Worm (Caenorhabditis elegans) whole organism, young adult: ENCODE measurements around the gene ephx-1.

Experiments used
- B0336.3 ChIP-seq: fragments of 200-800 bp; sonication (Bioruptor generic); IDR thresholded peaks from 2 replicates; pipeline ENCODE4 v1.3.6; 2022; ENCODE audit warnings: missing genetic modification characterization, missing compliant biosample characterization
- F52B5.7 ChIP-seq: sonication (generic microtip); optimal IDR thresholded peaks from 2 replicates; lab custom pipeline; 2016; ENCODE audit warnings: mild to moderate bottlenecking, missing genetic modification characterization, missing compliant biosample characterization
- F57C9.4 ChIP-seq: sonication (generic microtip); optimal IDR thresholded peaks from 2 replicates; lab custom pipeline; 2017; ENCODE audit warnings: mild to moderate bottlenecking, missing genetic modification characterization, missing compliant biosample characterization
- T07F8.4 ChIP-seq: sonication (generic microtip); optimal IDR thresholded peaks from 2 replicates; lab custom pipeline; 2016; ENCODE audit warnings: mild to moderate bottlenecking, missing genetic modification characterization, moderate library complexity, missing compliant biosample characterization
- T26A5.8 ChIP-seq: sonication (generic microtip); optimal IDR thresholded peaks from 2 replicates; lab custom pipeline; 2016; ENCODE audit warnings: missing genetic modification characterization, missing compliant biosample characterization
- Y67H2A.10 ChIP-seq: fragments of 200-800 bp; sonication (Bioruptor generic); conservative IDR thresholded peaks from 2 replicates; pipeline ENCODE4 v1.3.6; 2022; ENCODE audit warnings: missing genetic modification reagents, missing genetic modification characterization, missing compliant biosample characterization
- ZK185.1 ChIP-seq: sonication (generic microtip); optimal IDR thresholded peaks from 2 replicates; lab custom pipeline; 2016; ENCODE audit warnings: mild to moderate bottlenecking, missing genetic modification characterization, missing compliant biosample characterization; ENCODE audit not compliant: poor library complexity, severe bottlenecking
- aptf-2 ChIP-seq: fragments of 200-800 bp; sonication (Bioruptor generic); conservative IDR thresholded peaks from 2 replicates; pipeline ENCODE4 v1.3.6; 2022; ENCODE audit warnings: missing genetic modification reagents, missing genetic modification characterization, missing compliant biosample characterization
- atf-7 ChIP-seq: sonication (generic microtip); optimal IDR thresholded peaks from 2 replicates; lab custom pipeline; 2017; ENCODE audit warnings: mild to moderate bottlenecking, missing genetic modification characterization, missing compliant biosample characterization
- attf-6 ChIP-seq: fragments of 200-800 bp; sonication (Bioruptor generic); IDR thresholded peaks from 2 replicates; pipeline ENCODE4 v1.3.6; 2022; ENCODE audit warnings: missing genetic modification reagents, missing genetic modification characterization, missing compliant biosample characterization
- cebp-2 ChIP-seq: fragments of 200-800 bp; sonication (Bioruptor generic); IDR thresholded peaks from 2 replicates; pipeline ENCODE4 v1.3.6; 2022; ENCODE audit warnings: missing genetic modification characterization, missing compliant biosample characterization
- ceh-27 ChIP-seq: fragments of 200-800 bp; sonication (Bioruptor generic); optimal IDR thresholded peaks from 2 replicates; lab custom pipeline; 2018; ENCODE audit warnings: mild to moderate bottlenecking, missing genetic modification characterization, moderate library complexity, missing compliant biosample characterization
- ceh-58 ChIP-seq: fragments of 200-800 bp; sonication (Bioruptor generic); IDR thresholded peaks from 2 replicates; pipeline ENCODE4 v1.3.6; 2022; ENCODE audit warnings: missing genetic modification characterization, missing compliant biosample characterization
- ceh-91 ChIP-seq: fragments of 200-800 bp; sonication (Bioruptor generic); IDR thresholded peaks from 2 replicates; pipeline ENCODE4 v1.3.6; 2022; ENCODE audit warnings: missing genetic modification reagents, missing genetic modification characterization, missing compliant biosample characterization
- efl-1 ChIP-seq: fragments of 150-350 bp; optimal IDR thresholded peaks from 2 replicates; lab custom pipeline; 2014; ENCODE audit warnings: missing biosample characterization, missing genetic modification reagents, missing genetic modification characterization
- egrh-3 ChIP-seq: fragments of 200-800 bp; sonication (Bioruptor generic); IDR thresholded peaks from 2 replicates; pipeline ENCODE4 v1.3.6; 2022; ENCODE audit warnings: missing genetic modification reagents, missing genetic modification characterization, missing compliant biosample characterization
- ekl-4 ChIP-seq: fragments of 200-800 bp; sonication (Bioruptor generic); IDR thresholded peaks from 2 replicates; pipeline ENCODE4 v1.3.6; 2022; ENCODE audit warnings: missing genetic modification reagents, missing genetic modification characterization, missing compliant biosample characterization
- fkh-3 ChIP-seq: sonication (generic microtip); optimal IDR thresholded peaks from 2 replicates; lab custom pipeline; 2016; ENCODE audit warnings: mild to moderate bottlenecking, missing genetic modification characterization, missing compliant biosample characterization
- lag-1 ChIP-seq: fragments of 200-800 bp; sonication (Bioruptor generic); IDR thresholded peaks from 2 replicates; pipeline ENCODE4 v1.3.6; 2022; ENCODE audit warnings: missing genetic modification reagents, missing genetic modification characterization, missing compliant biosample characterization
- let-526 ChIP-seq: fragments of 200-800 bp; sonication (Bioruptor generic); IDR thresholded peaks from 2 replicates; pipeline ENCODE4 v1.3.6; 2022; ENCODE audit warnings: missing genetic modification reagents, missing genetic modification characterization, missing compliant biosample characterization
- lin-26 ChIP-seq: fragments of 200-800 bp; sonication (Bioruptor generic); IDR thresholded peaks from 2 replicates; pipeline ENCODE4 v1.3.6; 2022; ENCODE audit warnings: missing genetic modification reagents, missing genetic modification characterization, missing compliant biosample characterization
- lin-54 ChIP-seq: fragments of 200-800 bp; sonication (Bioruptor generic); optimal IDR thresholded peaks from 2 replicates; lab custom pipeline; 2018; ENCODE audit warnings: mild to moderate bottlenecking, missing genetic modification characterization, missing compliant biosample characterization
- lsy-27 ChIP-seq: sonication (generic microtip); optimal IDR thresholded peaks from 2 replicates; lab custom pipeline; 2017; ENCODE audit warnings: missing genetic modification characterization, mild to moderate bottlenecking, missing compliant biosample characterization, antibody characterized with exemption, missing genotype, borderline replicate concordance; ENCODE audit not compliant: insufficient read depth
- mel-28 ChIP-seq: sonication (generic microtip); optimal IDR thresholded peaks from 2 replicates; lab custom pipeline; 2016; ENCODE audit warnings: borderline replicate concordance, mild to moderate bottlenecking, missing genetic modification characterization, missing compliant biosample characterization
- nhr-179 ChIP-seq: sonication (generic microtip); optimal IDR thresholded peaks from 2 replicates; lab custom pipeline; 2016; ENCODE audit warnings: mild to moderate bottlenecking, missing genetic modification characterization, missing compliant biosample characterization
- rcor-1 ChIP-seq: fragments of 200-800 bp; sonication (Bioruptor generic); IDR thresholded peaks from 2 replicates; pipeline ENCODE4 v1.3.6; 2022; ENCODE audit warnings: missing genetic modification reagents, missing genetic modification characterization, missing compliant biosample characterization
- rec-8 ChIP-seq, 2 experiments: sonication (generic microtip); optimal IDR thresholded peaks; 2 replicates each; lab custom pipeline; 2016; ENCODE audit warnings: mild to moderate bottlenecking in 2 of 2, missing genetic modification characterization in 2 of 2, missing genetic modification reagents in 2 of 2, missing genotype in 2 of 2, missing biosample characterization in 1 of 2, missing compliant biosample characterization in 1 of 2, moderate library complexity in 1 of 2
- sea-2 ChIP-seq: fragments of 200-800 bp; sonication (Bioruptor generic); IDR thresholded peaks from 2 replicates; pipeline ENCODE4 v1.3.6; 2022; ENCODE audit warnings: missing genetic modification characterization, missing compliant biosample characterization
- snpc-1.3 ChIP-seq: sonication (generic microtip); optimal IDR thresholded peaks from 2 replicates; lab custom pipeline; 2017; ENCODE audit warnings: missing genetic modification characterization, mild to moderate bottlenecking, missing compliant biosample characterization, antibody characterized with exemption, moderate library complexity, missing genotype, missing genetic modification reagents; ENCODE audit not compliant: insufficient read depth
- unc-130 ChIP-seq: sonication (generic microtip); optimal IDR thresholded peaks from 2 replicates; lab custom pipeline; 2016; ENCODE audit warnings: missing genetic modification reagents, missing genetic modification characterization, missing compliant biosample characterization
- zfh-2 ChIP-seq: fragments of 200-800 bp; sonication (Bioruptor generic); conservative IDR thresholded peaks from 2 replicates; pipeline ENCODE4 v1.3.6; 2022; ENCODE audit warnings: missing genetic modification reagents, missing genetic modification characterization, missing compliant biosample characterization
- ztf-18 ChIP-seq: sonication (generic microtip); optimal IDR thresholded peaks from 2 replicates; lab custom pipeline; 2016; ENCODE audit warnings: missing genotype, mild to moderate bottlenecking, missing genetic modification characterization, missing compliant biosample characterization
- ztf-25 ChIP-seq: fragments of 200-800 bp; sonication (Bioruptor generic); IDR thresholded peaks from 2 replicates; pipeline ENCODE4 v1.3.6; 2022; ENCODE audit warnings: missing genetic modification reagents, missing genetic modification characterization, missing compliant biosample characterization
- ztf-26 ChIP-seq: sonication (generic microtip); optimal IDR thresholded peaks from 2 replicates; lab custom pipeline; 2017; ENCODE audit warnings: missing genetic modification characterization, missing compliant biosample characterization
- ztf-3 ChIP-seq: fragments of 200-800 bp; sonication (Bioruptor generic); optimal IDR thresholded peaks from 2 replicates; lab custom pipeline; 2018; ENCODE audit warnings: mild to moderate bottlenecking, missing genetic modification characterization, missing compliant biosample characterization

ephx-1 gene

DNA sequence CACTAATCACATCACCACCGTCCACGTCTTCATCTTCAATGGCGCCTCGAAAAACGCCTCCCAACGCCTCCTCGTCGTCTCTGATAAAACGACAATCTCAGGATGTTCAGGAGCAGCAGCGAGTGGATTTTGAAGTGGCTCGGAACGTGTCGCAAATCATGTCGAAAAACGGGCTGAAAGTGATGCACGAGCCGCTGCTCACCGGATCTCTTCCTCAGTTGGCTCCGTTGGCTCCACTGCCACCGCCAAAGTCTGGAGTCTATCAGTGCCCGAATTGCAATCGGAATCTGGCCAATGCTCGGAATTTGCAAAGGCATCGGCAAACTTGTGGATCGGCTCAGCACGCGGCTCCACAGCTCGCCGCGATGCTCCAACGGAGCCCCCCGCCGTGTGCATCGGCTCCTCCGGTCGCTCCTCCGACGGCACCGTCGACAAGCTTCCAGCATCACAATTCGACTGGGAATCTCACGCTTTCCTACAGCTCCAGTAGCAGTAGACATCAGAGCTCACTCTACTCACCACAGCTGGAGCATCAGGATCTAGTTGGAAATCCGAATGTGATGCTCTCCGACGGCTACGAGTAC, 40.3 kb upstream of the ephx-1 start (continued):
- TF ChIP-seq atf-7 (no peak), ztf-26 (no peak), Y67H2A.10 (GFP tag; lab: Robert Waterston, UW) (no peak), aptf-2 (GFP tag; lab: Robert Waterston, UW) (no peak), lin-54 (GFP tag; lab: Kevin White, UChicago) (no peak), cebp-2 (GFP tag; lab: Robert Waterston, UW) (no peak), sea-2 (GFP tag; lab: Robert Waterston, UW) (peak; percentile 11; the same call in 1 of the 2 replicates), efl-1 (no peak), ztf-18 (tag; lab: Kevin White, UChicago) (no peak), lag-1 (GFP tag; lab: Robert Waterston, UW) (no peak), T07F8.4 (no peak), ceh-91 (no peak), lin-26 (0 out of 2 replicates have a peak, but pooled peaks have one; percentile 32), unc-130 (GFP tag; lab: Kevin White, UChicago) (no peak), let-526 (no peak), ztf-3 (GFP tag; lab: Kevin White, UChicago) (no peak), rec-8 (tag; optimal IDR thresholded peaks at IDR 0.05; lab: Kevin White, UChicago) (no peak), ekl-4 (GFP tag; lab: Robert Waterston, UW) (no peak), ceh-58 (no peak), B0336.3 (GFP tag; lab: Robert Waterston, UW) (no peak), T26A5.8 (tag; lab: Kevin White, UChicago) (no peak), ztf-25 (no peak)

- no peak for TF ChIP-seq fkh-3 (tag; lab: Kevin White, UChicago)
- no peak for TF ChIP-seq rcor-1 (GFP tag; lab: Robert Waterston, UW)
- no peak for TF ChIP-seq attf-6 (GFP tag; lab: Robert Waterston, UW)
- peak; percentile 77; the same call in 1 of the 2 replicates for TF ChIP-seq egrh-3 (GFP tag; lab: Robert Waterston, UW)
- no peak for TF ChIP-seq F52B5.7 (tag; lab: Kevin White, UChicago)
- peak; percentile 89 for TF ChIP-seq zfh-2
- no peak for TF ChIP-seq lsy-27
These were observed 38.9 kb upstream of the ephx-1 start for ce11 chrII:3965665-3966416.

DNA sequence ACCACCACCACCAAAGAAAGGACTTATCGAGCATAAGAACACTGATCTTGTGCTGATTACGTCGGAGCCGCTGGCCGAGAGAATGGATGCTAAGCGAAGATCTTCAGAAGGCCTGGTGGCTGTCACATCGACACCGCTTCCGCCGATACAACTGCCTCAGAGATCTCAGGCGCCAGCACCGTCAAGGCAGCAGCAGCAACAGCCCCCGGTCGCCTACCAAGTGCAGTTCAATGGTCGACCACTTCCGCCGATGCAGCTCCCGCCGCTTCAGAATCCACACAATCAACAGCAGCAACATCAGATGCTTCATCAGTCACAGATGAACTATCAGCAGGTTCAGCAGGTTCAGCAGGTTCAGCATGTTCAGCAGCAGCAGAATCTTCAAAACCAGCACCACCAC, 37.7 kb upstream of the ephx-1 start:
- TF ChIP-seq snpc-1.3 (tag; lab: Kevin White, UChicago), result no peak
- no peak for TF ChIP-seq nhr-179 (tag; lab: Kevin White, UChicago)
- TF ChIP-seq F57C9.4 (tag; lab: Kevin White, UChicago), result no peak
- no peak for TF ChIP-seq ztf-25
- TF ChIP-seq ekl-4 (GFP tag; lab: Robert Waterston, UW), result no peak
- TF ChIP-seq egrh-3 (GFP tag; lab: Robert Waterston, UW), result peak; percentile 57; the same call in 1 of the 2 replicates

ce11 chrII:3968070-3968469, 36.6 kb upstream of the ephx-1 start:
- TF ChIP-seq lag-1 (GFP tag; lab: Robert Waterston, UW), result 0 out of 2 replicates have a peak, but pooled peaks have one; percentile 55
- TF ChIP-seq egrh-3 (GFP tag; lab: Robert Waterston, UW), result peak; percentile 49; the same call in 1 of the 2 replicates
- TF ChIP-seq ZK185.1 (tag; lab: Kevin White, UChicago), result no peak
- TF ChIP-seq zfh-2, result peak; percentile 28; the same call in 1 of the 2 replicates
- TF ChIP-seq mel-28, result no peak
- no peak for TF ChIP-seq ceh-27
